Fruit fly (Drosophila melanogaster) whole organism, wandering third instar larva: Measurements from ENCODE around the gene IntS2.

Experiments used
- Abd-B ChIP-seq: fragments of >200 bp; optimal IDR thresholded peaks from 2 replicates; lab custom pipeline; 2017; ENCODE audit warnings: missing biosample characterization, missing genetic modification characterization
- CG32264 ChIP-seq: fragments of 200-800 bp; sonication (Bioruptor generic); optimal IDR thresholded peaks from 2 replicates; lab custom pipeline; 2016; ENCODE audit warnings: missing biosample characterization, missing genetic modification characterization
- CG9705 ChIP-seq: fragments of 200-800 bp; sonication (Bioruptor generic); optimal IDR thresholded peaks from 2 replicates; lab custom pipeline; 2018; ENCODE audit warnings: missing biosample characterization, mild to moderate bottlenecking, missing genetic modification characterization
- CrebA ChIP-seq: fragments of 200-800 bp; sonication (Bioruptor generic); optimal IDR thresholded peaks from 2 replicates; lab custom pipeline; 2016; ENCODE audit warnings: missing biosample characterization, mild to moderate bottlenecking, missing genetic modification characterization, borderline replicate concordance
- Dfd ChIP-seq: fragments of >200 bp; optimal IDR thresholded peaks from 2 replicates; lab custom pipeline; 2017; ENCODE audit warnings: missing biosample characterization, missing genetic modification characterization
- Dif ChIP-seq: fragments of 200-275, 200-300 bp; sonication (Bioruptor generic); optimal IDR thresholded peaks from 2 replicates; lab custom pipeline; 2018; ENCODE audit warnings: missing biosample characterization, missing genetic modification characterization; ENCODE audit not compliant: partially characterized antibody
- GATAd ChIP-seq: sonication (Bioruptor generic); optimal IDR thresholded peaks from 2 replicates; lab custom pipeline; 2016; ENCODE audit warnings: missing biosample characterization, missing genetic modification characterization
- Hnf4 ChIP-seq: fragments of 200-800 bp; sonication (Bioruptor generic); optimal IDR thresholded peaks from 2 replicates; lab custom pipeline; 2016; ENCODE audit warnings: missing biosample characterization, mild to moderate bottlenecking, missing genetic modification characterization
- Hr78 ChIP-seq: fragments of >200 bp; optimal IDR thresholded peaks from 2 replicates; lab custom pipeline; 2017; ENCODE audit warnings: missing biosample characterization, missing genetic modification characterization
- Jra ChIP-seq: sonication (Bioruptor generic); optimal IDR thresholded peaks from 2 replicates; lab custom pipeline; 2016; ENCODE audit warnings: missing biosample characterization, missing genetic modification characterization
- Myc ChIP-seq: fragments of >200 bp; optimal IDR thresholded peaks from 2 replicates; lab custom pipeline; 2017
- N ChIP-seq: fragments of >200 bp; optimal IDR thresholded peaks from 2 replicates; lab custom pipeline; 2018; ENCODE audit warnings: missing biosample characterization, missing external identifiers, missing genetic modification characterization
- OdsH ChIP-seq: fragments of 200-800 bp; sonication (Bioruptor generic); optimal IDR thresholded peaks from 2 replicates; lab custom pipeline; 2016; ENCODE audit warnings: missing biosample characterization, mild to moderate bottlenecking, missing genetic modification characterization
- Rel ChIP-seq, 2 experiments: fragments of 200-800 bp; sonication (Bioruptor generic) in 1 of 2; optimal IDR thresholded peaks; 2 replicates in 1 of 2; 3 replicates in 1 of 2; lab custom pipeline; 2016 to 2019; ENCODE audit warnings: mild to moderate bottlenecking in 2 of 2, missing biosample characterization in 2 of 2, missing genetic modification characterization in 2 of 2, moderate library complexity in 1 of 2
- Sp1 ChIP-seq: fragments of 200-800 bp; sonication (Bioruptor generic); optimal IDR thresholded peaks from 3 replicates; lab custom pipeline; 2019; ENCODE audit warnings: missing biosample characterization, mild to moderate bottlenecking, missing genetic modification characterization, moderate library complexity
- Vsx2 ChIP-seq: fragments of 200-300, 225-300 bp; sonication (Bioruptor generic); optimal IDR thresholded peaks from 2 replicates; lab custom pipeline; 2018; ENCODE audit warnings: missing biosample characterization, missing genetic modification characterization; ENCODE audit not compliant: partially characterized antibody
- br ChIP-seq: fragments of 200-800 bp; sonication (Bioruptor generic); optimal IDR thresholded peaks from 2 replicates; lab custom pipeline; 2016; ENCODE audit warnings: missing biosample characterization, missing genetic modification characterization
- brk ChIP-seq: fragments of 200-800 bp; sonication (Bioruptor generic); optimal IDR thresholded peaks from 2 replicates; lab custom pipeline; 2016; ENCODE audit warnings: missing biosample characterization, mild to moderate bottlenecking, missing genetic modification characterization
- dl ChIP-seq, 2 experiments: fragments of 175-275, 200-275 bp in 1 of 2; fragments of 200-275 bp in 1 of 2; sonication (Bioruptor generic); optimal IDR thresholded peaks; lab custom pipeline; 2018; ENCODE audit warnings: mild to moderate bottlenecking in 2 of 2, missing biosample characterization in 2 of 2, missing genetic modification characterization in 2 of 2, moderate library complexity in 2 of 2; ENCODE audit not compliant: partially characterized antibody in 2 of 2, insufficient read depth in 1 of 2
- dmrt93B ChIP-seq: fragments of 200-800 bp; sonication (Bioruptor generic); optimal IDR thresholded peaks from 2 replicates; lab custom pipeline; 2018; ENCODE audit warnings: missing biosample characterization, mild to moderate bottlenecking, missing genetic modification characterization
- dsf ChIP-seq: sonication (Bioruptor generic); optimal IDR thresholded peaks from 2 replicates; lab custom pipeline; 2016; ENCODE audit warnings: missing biosample characterization, missing genetic modification characterization, borderline replicate concordance
- ey ChIP-seq: fragments of 200-800 bp; sonication (Bioruptor generic); optimal IDR thresholded peaks from 2 replicates; lab custom pipeline; 2016; ENCODE audit warnings: missing biosample characterization, missing genetic modification characterization
- fru ChIP-seq: fragments of 200-800 bp; sonication (Bioruptor generic); optimal IDR thresholded peaks from 3 replicates; lab custom pipeline; 2016; ENCODE audit warnings: missing biosample characterization, mild to moderate bottlenecking, missing genetic modification characterization
- h ChIP-seq: fragments of 200-800 bp; sonication (Bioruptor generic); optimal IDR thresholded peaks from 3 replicates; lab custom pipeline; 2016; ENCODE audit warnings: missing biosample characterization, mild to moderate bottlenecking, missing genetic modification characterization
- lola ChIP-seq: fragments of >200 bp; optimal IDR thresholded peaks from 2 replicates; lab custom pipeline; 2017; ENCODE audit warnings: missing biosample characterization, missing genetic modification characterization
- pan ChIP-seq: fragments of >200 bp; optimal IDR thresholded peaks from 2 replicates; lab custom pipeline; 2017
- psq ChIP-seq: fragments of 200-800 bp; sonication (Bioruptor generic); optimal IDR thresholded peaks from 3 replicates; lab custom pipeline; 2017; ENCODE audit warnings: missing biosample characterization, mild to moderate bottlenecking, missing genetic modification characterization, moderate library complexity
- rgr ChIP-seq: fragments of 200-800 bp; sonication (Bioruptor generic); optimal IDR thresholded peaks from 3 replicates; lab custom pipeline; 2016; ENCODE audit warnings: missing biosample characterization, mild to moderate bottlenecking, missing genetic modification characterization
- sage ChIP-seq: fragments of 200-800 bp; sonication (Bioruptor generic); optimal IDR thresholded peaks from 2 replicates; lab custom pipeline; 2016; ENCODE audit warnings: missing biosample characterization, mild to moderate bottlenecking, missing genetic modification characterization
- tai ChIP-seq: sonication (Bioruptor generic); optimal IDR thresholded peaks from 2 replicates; lab custom pipeline; 2016; ENCODE audit warnings: missing biosample characterization, missing genetic modification characterization
- usp ChIP-seq: fragments of >200 bp; optimal IDR thresholded peaks from 2 replicates; lab custom pipeline; 2017; ENCODE audit warnings: missing biosample characterization, missing genetic modification characterization
- woc ChIP-seq: sonication (Bioruptor generic); optimal IDR thresholded peaks from 2 replicates; lab custom pipeline; 2016; ENCODE audit warnings: missing biosample characterization, mild to moderate bottlenecking, missing genetic modification characterization

Gene IntS2

dm6 chrX:17694873-17695446 lies 38.3 kb upstream of the IntS2 start:
- TF ChIP-seq dsf (GFP tag; lab: Kevin White, UChicago) (no peak), Vsx2 (GFP tag; lab: Kevin White, UChicago) (no peak), ey (GFP tag; lab: Kevin White, UChicago) (no peak), tai (no peak), fru (GFP tag; lab: Kevin White, UChicago) (no peak), Dif (GFP tag; lab: Kevin White, UChicago) (no peak), Myc (lab: Kevin White, UChicago) (no peak), N (GFP tag; lab: Kevin White, UChicago) (no peak), Hnf4 (GFP tag; lab: Kevin White, UChicago) (no peak), Sp1 (no peak), woc (GFP tag; lab: Kevin White, UChicago) (no peak), lola (GFP tag; lab: Kevin White, UChicago) (no peak), Rel (GFP tag; optimal IDR thresholded peaks at IDR 0.05; lab: Kevin White, UChicago) (no peak), Rel (tag; optimal IDR thresholded peaks at IDR 0.05; lab: Kevin White, UChicago) (no peak), CG9705 (GFP tag; lab: Kevin White, UChicago) (no peak)

dm6 chrX:17693981-17694872 lies 37.6 kb upstream of the IntS2 start:
- TF ChIP-seq tai (no peak), Abd-B (no peak)

- no peak for TF ChIP-seq OdsH
- TF ChIP-seq sage (GFP tag; lab: Kevin White, UChicago) = no peak
- no peak for TF ChIP-seq CG32264 (GFP tag; lab: Kevin White, UChicago)
- no peak for TF ChIP-seq woc (GFP tag; lab: Kevin White, UChicago)
These were observed 36.1 kb upstream of the IntS2 start for dm6 chrX:17692729-17693128.

- no peak for TF ChIP-seq Jra (GFP tag; lab: Kevin White, UChicago)
- TF ChIP-seq ey (GFP tag; lab: Kevin White, UChicago) = no peak
- no peak for TF ChIP-seq OdsH
- no peak for TF ChIP-seq brk
- no peak for TF ChIP-seq GATAd
- no peak for TF ChIP-seq Rel (GFP tag; optimal IDR thresholded peaks at IDR 0.05; lab: Kevin White, UChicago)
- TF ChIP-seq Rel (tag; optimal IDR thresholded peaks at IDR 0.05; lab: Kevin White, UChicago) = no peak
- TF ChIP-seq fru (GFP tag; lab: Kevin White, UChicago) = no peak
These were observed 29.6 kb upstream of the IntS2 start for dm6 chrX:17686179-17686578.

- TF ChIP-seq dl (GFP tag; optimal IDR thresholded peaks at IDR 0.05; lab: Kevin White, UChicago; ENCODE audit: insufficient read depth in 1 of 2, partially characterized antibody in 2 of 2) (no peak), Myc (lab: Kevin White, UChicago) (peak; percentile 46), ey (GFP tag; lab: Kevin White, UChicago) (no peak), CrebA (GFP tag; lab: Kevin White, UChicago) (no peak), Dif (GFP tag; lab: Kevin White, UChicago) (no peak), woc (GFP tag; lab: Kevin White, UChicago) (peak; percentile 58), psq (GFP tag; lab: Kevin White, UChicago) (peak; percentile 36), rgr (no peak), sage (GFP tag; lab: Kevin White, UChicago) (no peak)
These were observed 26.9 kb upstream of the IntS2 start for dm6 chrX:17683506-17683858.

- TF ChIP-seq N (GFP tag; lab: Kevin White, UChicago) (no peak), rgr (peak; percentile 86), Abd-B (no peak), usp (no peak), Hr78 (GFP tag; lab: Kevin White, UChicago) (no peak), dsf (GFP tag; lab: Kevin White, UChicago) (no peak), tai (peak; percentile 35), br (GFP tag; lab: Kevin White, UChicago) (peak; percentile 86), h (GFP tag; lab: Kevin White, UChicago) (peak; percentile 95), OdsH (peak; percentile 86), Vsx2 (GFP tag; lab: Kevin White, UChicago) (peak; percentile 12), dl (GFP tag; optimal IDR thresholded peaks at IDR 0.05; lab: Kevin White, UChicago; ENCODE audit: insufficient read depth in 1 of 2, partially characterized antibody in 2 of 2) (no peak), pan (lab: Kevin White, UChicago) (no peak), fru (GFP tag; lab: Kevin White, UChicago) (peak; percentile 92), Dfd (GFP tag; lab: Kevin White, UChicago) (no peak), CG9705 (GFP tag; lab: Kevin White, UChicago) (peak; percentile 67), brk (peak; percentile 52), Myc (lab: Kevin White, UChicago) (no peak), Hnf4 (GFP tag; lab: Kevin White, UChicago) (peak; percentile 76), CrebA (GFP tag; lab: Kevin White, UChicago) (peak; percentile 86), dmrt93B (GFP tag; lab: Kevin White, UChicago) (peak; percentile 81)
These were observed 26.3 kb upstream of the IntS2 start for dm6 chrX:17682745-17683505.
